Worm (Caenorhabditis elegans): ENCODE measurements around the gene F25B3.4.

The F25B3.4 gene

DNA sequence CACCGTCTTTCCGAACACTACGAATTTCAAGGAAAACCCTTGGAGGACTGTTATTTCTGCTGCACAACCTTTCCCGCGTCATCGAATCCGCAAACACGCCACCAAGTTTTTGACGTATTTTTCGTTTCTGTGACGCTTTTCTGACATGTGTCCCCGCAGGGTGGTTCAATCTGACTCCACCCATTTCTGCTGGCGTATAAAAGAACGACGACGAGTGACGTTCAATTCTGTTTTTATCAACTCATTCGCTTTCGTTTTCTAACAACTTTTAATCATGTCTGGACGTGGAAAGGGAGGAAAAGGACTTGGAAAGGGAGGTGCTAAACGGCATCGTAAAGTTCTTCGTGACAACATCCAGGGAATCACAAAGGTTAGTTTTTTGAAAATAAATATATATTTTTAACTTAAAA is 21.7 kb downstream of the F25B3.4 start, which contains the start of gene his-37 (continued):
- TF ChIP-seq lin-26 (GFP tag; IDR thresholded peaks at IDR 0.05), result peak; percentile 69
- no peak for TF ChIP-seq Y79H2A.3 (GFP tag; conservative IDR thresholded peaks at IDR 0.05)
- no peak for TF ChIP-seq Y53F4B.3 (GFP tag; IDR thresholded peaks at IDR 0.05)
- peak; percentile 99 for TF ChIP-seq lin-40 (tag; optimal IDR thresholded peaks at IDR 0.05)
- TF ChIP-seq ztf-22 (GFP tag; optimal IDR thresholded peaks at IDR 0.05), result peak; percentile 94
- TF ChIP-seq hmg-20 (GFP tag; IDR thresholded peaks at IDR 0.05), result peak; percentile 71; the same call in 1 of the 2 replicates
- TF ChIP-seq xnd-1 (tag; optimal IDR thresholded peaks at IDR 0.05), result no peak
- TF ChIP-seq efl-1 (GFP tag; optimal IDR thresholded peaks at IDR 0.05), result peak; percentile 38
- peak; percentile 94 for TF ChIP-seq repo-1 (tag; optimal IDR thresholded peaks at IDR 0.05)
- no peak for TF ChIP-seq lsy-27 (tag; optimal IDR thresholded peaks at IDR 0.05; ENCODE audit: borderline replicate concordance, insufficient read depth)
- peak; percentile 98 for TF ChIP-seq dox-1 (GFP tag; IDR thresholded peaks at IDR 0.05)
- TF ChIP-seq ccch-3 (GFP tag; optimal IDR thresholded peaks at IDR 0.05), result no peak
- peak; percentile 99 for TF ChIP-seq ceh-27 (GFP tag; optimal IDR thresholded peaks at IDR 0.05)
- peak; percentile 70 for TF ChIP-seq ama-1 (optimal IDR thresholded peaks at IDR 0.05)
- TF ChIP-seq ama-1 (GFP tag; optimal IDR thresholded peaks at IDR 0.05), result no peak
- TF ChIP-seq nhr-179 (tag; optimal IDR thresholded peaks at IDR 0.05), result no peak
- TF ChIP-seq akir-1 (GFP tag; optimal IDR thresholded peaks at IDR 0.05), result peak; percentile 33
- TF ChIP-seq snpc-1.3 (tag; optimal IDR thresholded peaks at IDR 0.05; ENCODE audit: insufficient read depth), result peak; percentile 26
- TF ChIP-seq mes-4 (tag; optimal IDR thresholded peaks at IDR 0.05), result no peak
- peak; percentile 98 for TF ChIP-seq ets-4 (GFP tag; optimal IDR thresholded peaks at IDR 0.05)
- TF ChIP-seq nfya-2 (GFP tag; IDR thresholded peaks at IDR 0.05), result no peak
- TF ChIP-seq let-526 (GFP tag; IDR thresholded peaks at IDR 0.05), result peak; percentile 70
- TF ChIP-seq unc-130 (GFP tag; optimal IDR thresholded peaks at IDR 0.05), result no peak
- peak; percentile 98 for TF ChIP-seq pbrm-1 (GFP tag; IDR thresholded peaks at IDR 0.05)
- TF ChIP-seq ztf-3 (GFP tag; optimal IDR thresholded peaks at IDR 0.05), result peak; percentile 78
- peak; percentile 43 for TF ChIP-seq snpc-4 (GFP tag; optimal IDR thresholded peaks at IDR 0.05)
- TF ChIP-seq snpc-4 (tag; optimal IDR thresholded peaks at IDR 0.05), result peak; percentile 77 to 89 (median 84)
- peak; percentile 72 for TF ChIP-seq attf-3 (GFP tag; conservative IDR thresholded peaks at IDR 0.05)
- TF ChIP-seq unc-62 (GFP tag; optimal IDR thresholded peaks at IDR 0.05), result peak; percentile 88
- TF ChIP-seq B0261.1 (tag; optimal IDR thresholded peaks at IDR 0.05), result peak; percentile 29
- no peak for TF ChIP-seq ceh-40 (GFP tag; IDR thresholded peaks at IDR 0.05)
- TF ChIP-seq madf-10 (tag; optimal IDR thresholded peaks at IDR 0.05), result peak; percentile 95
- TF ChIP-seq Y53G8AR.9 (GFP tag; conservative IDR thresholded peaks at IDR 0.05), result peak; percentile 96
- peak; percentile 33; the same call in 1 of the 2 replicates for TF ChIP-seq madf-6 (GFP tag; IDR thresholded peaks at IDR 0.05)
- no peak for TF ChIP-seq F55B11.4 (tag; optimal IDR thresholded peaks at IDR 0.05; ENCODE audit: borderline replicate concordance, insufficient read depth)
- peak; percentile 96 for TF ChIP-seq pha-4 (tag; optimal IDR thresholded peaks at IDR 0.05)
- TF ChIP-seq ceh-100 (GFP tag; IDR thresholded peaks at IDR 0.05), result peak; percentile 76
- no peak for TF ChIP-seq bed-2 (GFP tag; IDR thresholded peaks at IDR 0.05)
- peak; percentile 93 for TF ChIP-seq madf-3 (GFP tag; IDR thresholded peaks at IDR 0.05)
- TF ChIP-seq lir-1 (GFP tag; conservative IDR thresholded peaks at IDR 0.05), result peak; percentile 90
- TF ChIP-seq athp-1 (tag; optimal IDR thresholded peaks at IDR 0.05), result peak; percentile 59
- no peak for TF ChIP-seq mxl-1 (tag; optimal IDR thresholded peaks at IDR 0.05)
- TF ChIP-seq ekl-4 (GFP tag; IDR thresholded peaks at IDR 0.05), result peak; percentile 93
- TF ChIP-seq Y67H2A.10 (GFP tag; conservative IDR thresholded peaks at IDR 0.05), result peak; percentile 52; the same call in 1 of the 2 replicates
- TF ChIP-seq F37B4.10 (GFP tag; IDR thresholded peaks at IDR 0.05), result peak; percentile 95
- TF ChIP-seq rpc-1 (optimal IDR thresholded peaks at IDR 0.05), result peak; percentile 6
- no peak for TF ChIP-seq rpc-1 (tag; optimal IDR thresholded peaks at IDR 0.05)
- peak; percentile 98 for TF ChIP-seq attf-5 (GFP tag; optimal IDR thresholded peaks at IDR 0.05)
- TF ChIP-seq C06A6.2 (GFP tag; conservative IDR thresholded peaks at IDR 0.05), result peak; percentile 96
- 0 out of 2 replicates have a peak, but pooled peaks have one; percentile 55 for TF ChIP-seq sea-2 (GFP tag; IDR thresholded peaks at IDR 0.05)

Data from whole organism, young adult.